Fruit fly (Drosophila melanogaster) whole organism, embryonic: ENCODE data around the gene FucTA.

Source experiments
- Aef1 ChIP-seq: fragments of 200-800 bp; sonication (Bioruptor generic); IDR thresholded peaks from 3 replicates; pipeline ENCODE4 v1.3.6; 2022; ENCODE audit warnings: missing biosample characterization, missing genetic modification characterization
- Atf6 ChIP-seq: fragments of 200-800 bp; sonication (Bioruptor generic); IDR thresholded peaks from 2 replicates; pipeline ENCODE4 v1.3.6; 2022; ENCODE audit warnings: missing biosample characterization, missing genetic modification characterization
- Awh ChIP-seq: fragments of 200-800 bp; sonication (Bioruptor generic); IDR thresholded peaks from 2 replicates; pipeline ENCODE4, ENCODE4 v1.3.6; 2022; ENCODE audit warnings: missing biosample characterization, missing genetic modification characterization
- B-H2 ChIP-seq: fragments of 200-800 bp; sonication (Bioruptor generic); optimal IDR thresholded peaks from 2 replicates; lab custom pipeline; 2018; ENCODE audit warnings: missing biosample characterization, mild to moderate bottlenecking, missing genetic modification characterization
- CG10147 ChIP-seq: fragments of 200-800 bp; sonication (Bioruptor generic); optimal IDR thresholded peaks from 2 replicates; lab custom pipeline; 2019; ENCODE audit warnings: missing biosample characterization, mild to moderate bottlenecking, missing genetic modification characterization, moderate library complexity
- CG10274 ChIP-seq: fragments of 200-800 bp; sonication (Bioruptor generic); optimal IDR thresholded peaks from 3 replicates; lab custom pipeline; 2017; ENCODE audit warnings: missing biosample characterization, mild to moderate bottlenecking, missing genetic modification characterization
- CG11560 ChIP-seq: fragments of 200-800 bp; sonication (Bioruptor generic); IDR thresholded peaks from 3 replicates; pipeline ENCODE4 v1.3.6; 2022; ENCODE audit warnings: missing biosample characterization, missing genetic modification characterization
- CG13287 ChIP-seq: fragments of 200-800 bp; sonication (Bioruptor generic); IDR thresholded peaks from 2 replicates; pipeline ENCODE4 v1.3.6; 2022; ENCODE audit warnings: missing biosample characterization, missing genetic modification characterization; ENCODE audit not compliant: partially characterized antibody
- CG13424 ChIP-seq: fragments of 200-800 bp; sonication (Bioruptor generic); optimal IDR thresholded peaks from 2 replicates; lab custom pipeline; 2019; ENCODE audit warnings: missing biosample characterization, mild to moderate bottlenecking, missing genetic modification characterization, moderate library complexity
- CG13894 ChIP-seq: fragments of 200-800 bp; sonication (Bioruptor generic); optimal IDR thresholded peaks from 3 replicates; lab custom pipeline; 2018; ENCODE audit warnings: missing biosample characterization, mild to moderate bottlenecking, missing genetic modification characterization, moderate library complexity
- CG16815 ChIP-seq: fragments of 200-800 bp; sonication (Bioruptor generic); optimal IDR thresholded peaks from 3 replicates; lab custom pipeline; 2017; ENCODE audit warnings: missing biosample characterization, mild to moderate bottlenecking, missing genetic modification characterization
- CG17829 ChIP-seq: fragments of 200-800 bp; optimal IDR thresholded peaks from 2 replicates; lab custom pipeline; 2019; ENCODE audit warnings: missing biosample characterization, mild to moderate bottlenecking, missing genetic modification characterization, moderate library complexity
- CG17912 ChIP-seq: fragments of 200-800 bp; sonication (Bioruptor generic); optimal IDR thresholded peaks from 2 replicates; lab custom pipeline; 2018; ENCODE audit warnings: missing biosample characterization, mild to moderate bottlenecking, missing genetic modification characterization
- CG2116 ChIP-seq: fragments of 200-800 bp; sonication (Bioruptor generic); optimal IDR thresholded peaks from 3 replicates; lab custom pipeline; 2018; ENCODE audit warnings: missing biosample characterization, mild to moderate bottlenecking, missing genetic modification characterization
- CG2120 ChIP-seq: fragments of 200-800 bp; sonication (Bioruptor generic); optimal IDR thresholded peaks from 3 replicates; lab custom pipeline; 2016; ENCODE audit warnings: missing biosample characterization, missing genetic modification characterization
- CG2875 ChIP-seq: fragments of 200-800 bp; sonication (Bioruptor generic); optimal IDR thresholded peaks from 2 replicates; lab custom pipeline; 2017; ENCODE audit warnings: missing biosample characterization, mild to moderate bottlenecking, missing genetic modification characterization, missing genetic modification reagents
- CG2889 ChIP-seq: fragments of 200-800 bp; sonication (Bioruptor generic); IDR thresholded peaks from 3 replicates; pipeline ENCODE4 v1.3.6; 2022; ENCODE audit warnings: missing biosample characterization, missing genetic modification characterization
- CG30431 ChIP-seq: fragments of 200-800 bp; sonication (Bioruptor generic); optimal IDR thresholded peaks from 2 replicates; lab custom pipeline; 2017; ENCODE audit warnings: missing biosample characterization, missing genetic modification characterization
- CG3065 ChIP-seq: fragments of 200-800 bp; sonication (Bioruptor generic); optimal IDR thresholded peaks from 2 replicates; lab custom pipeline; 2016; ENCODE audit warnings: missing biosample characterization, missing genetic modification characterization
- CG32767 ChIP-seq: fragments of 200-800 bp; sonication (Bioruptor generic); IDR thresholded peaks from 2 replicates; pipeline ENCODE4 v1.3.6; 2022; ENCODE audit warnings: missing biosample characterization, missing genetic modification characterization
- CG32772 ChIP-seq: fragments of 200-800 bp; sonication (Bioruptor generic); IDR thresholded peaks from 2 replicates; pipeline ENCODE4 v1.3.6; 2022; ENCODE audit warnings: missing biosample characterization, missing genetic modification characterization
- CG42726 ChIP-seq: fragments of 200-800 bp; sonication (Bioruptor generic); IDR thresholded peaks from 2 replicates; pipeline ENCODE4 v1.3.6; 2022; ENCODE audit warnings: missing biosample characterization, missing genetic modification characterization; ENCODE audit not compliant: partially characterized antibody
- CG4360 ChIP-seq: fragments of 200-800 bp; sonication (Bioruptor generic); IDR thresholded peaks from 2 replicates; pipeline ENCODE4 v1.3.6; 2022; ENCODE audit warnings: missing biosample characterization, missing genetic modification characterization
- CG4404 ChIP-seq: fragments of 200-800 bp; sonication (Bioruptor generic); IDR thresholded peaks from 2 replicates; pipeline ENCODE4 v1.3.6; 2022; ENCODE audit warnings: missing biosample characterization, missing genetic modification characterization
- CG5180 ChIP-seq: fragments of 200-800 bp; sonication (Bioruptor generic); optimal IDR thresholded peaks from 3 replicates; lab custom pipeline; 2017; ENCODE audit warnings: missing biosample characterization, missing genetic modification characterization, mild to moderate bottlenecking, moderate library complexity, missing genetic modification reagents
- CG5245 ChIP-seq: fragments of 200-800 bp; sonication (Bioruptor generic); optimal IDR thresholded peaks from 3 replicates; lab custom pipeline; 2016; ENCODE audit warnings: missing biosample characterization, missing genetic modification characterization
- CG6254 ChIP-seq: fragments of 200-800 bp; sonication (Bioruptor generic); optimal IDR thresholded peaks from 3 replicates; lab custom pipeline; 2017; ENCODE audit warnings: mild to moderate bottlenecking, missing biosample characterization, missing genetic modification reagents, missing genetic modification characterization
- CG6689 ChIP-seq: fragments of 200-800 bp; sonication (Bioruptor generic); IDR thresholded peaks from 2 replicates; pipeline ENCODE4 v1.3.6; 2022; ENCODE audit warnings: missing biosample characterization, missing genetic modification characterization
- CG7928 ChIP-seq: fragments of 200-800 bp; sonication (Bioruptor generic); optimal IDR thresholded peaks from 2 replicates; lab custom pipeline; 2017; ENCODE audit warnings: missing biosample characterization, mild to moderate bottlenecking, missing genetic modification characterization
- CG8478 ChIP-seq: fragments of >200 bp; optimal IDR thresholded peaks from 2 replicates; lab custom pipeline; 2018
- CG9817 ChIP-seq: fragments of 200-800 bp; sonication (Bioruptor generic); optimal IDR thresholded peaks from 2 replicates; lab custom pipeline; 2018; ENCODE audit warnings: missing biosample characterization, mild to moderate bottlenecking, missing genetic modification characterization, moderate library complexity
- Dref ChIP-seq: fragments of 200-800 bp; sonication (Bioruptor generic); IDR thresholded peaks from 2 replicates; pipeline ENCODE4 v1.3.6; 2022; ENCODE audit warnings: missing biosample characterization, missing genetic modification characterization
- Hr3 ChIP-seq: fragments of 200-800 bp; sonication (Bioruptor generic); optimal IDR thresholded peaks from 3 replicates; lab custom pipeline; 2016; ENCODE audit warnings: missing biosample characterization, missing genetic modification characterization
- NFAT ChIP-seq: fragments of 200-800 bp; sonication (Bioruptor generic); IDR thresholded peaks from 2 replicates; pipeline ENCODE4 v1.3.6; 2022; ENCODE audit warnings: missing biosample characterization, missing genetic modification characterization
- Spps ChIP-seq: fragments of 200-800 bp; sonication (Bioruptor generic); optimal IDR thresholded peaks from 2 replicates; lab custom pipeline; 2018; ENCODE audit warnings: missing biosample characterization, mild to moderate bottlenecking, missing genetic modification characterization
- Xrp1 ChIP-seq: fragments of 200-800 bp; sonication (Bioruptor generic); IDR thresholded peaks from 2 replicates; pipeline ENCODE4 v1.3.6; 2022; ENCODE audit warnings: missing biosample characterization, missing genetic modification characterization
- chn ChIP-seq: fragments of 200-800 bp; sonication (Bioruptor generic); optimal IDR thresholded peaks from 2 replicates; lab custom pipeline; 2016; ENCODE audit warnings: missing biosample characterization, missing genetic modification characterization
- ci ChIP-seq: fragments of 200-800 bp; sonication (Bioruptor generic); IDR thresholded peaks from 3 replicates; pipeline ENCODE4 v1.3.6; 2022; ENCODE audit warnings: missing biosample characterization, missing genetic modification characterization
- dysf ChIP-seq: fragments of 200-800 bp; sonication (Bioruptor generic); IDR thresholded peaks from 3 replicates; pipeline ENCODE4 v1.3.6; 2022; ENCODE audit warnings: missing biosample characterization, missing genetic modification characterization
- emc ChIP-seq: fragments of 200-800 bp; sonication (Bioruptor generic); optimal IDR thresholded peaks from 2 replicates; lab custom pipeline; 2016; ENCODE audit warnings: missing biosample characterization, missing genetic modification characterization
- gce ChIP-seq: fragments of 200-800 bp; sonication (Bioruptor generic); IDR thresholded peaks from 3 replicates; pipeline ENCODE4 v1.3.6; 2022; ENCODE audit warnings: missing biosample characterization, missing genetic modification characterization
- her ChIP-seq: fragments of 200-800 bp; sonication (Bioruptor generic); optimal IDR thresholded peaks from 2 replicates; lab custom pipeline; 2016; ENCODE audit warnings: missing biosample characterization, missing genetic modification characterization
- jumu ChIP-seq: fragments of 200-800 bp; sonication (Bioruptor generic); optimal IDR thresholded peaks from 3 replicates; lab custom pipeline; 2016; ENCODE audit warnings: missing biosample characterization, missing genetic modification characterization
- kay ChIP-seq: fragments of 200-800 bp; sonication (Bioruptor generic); optimal IDR thresholded peaks from 2 replicates; lab custom pipeline; 2016; ENCODE audit warnings: missing biosample characterization, missing genetic modification characterization
- nau ChIP-seq: fragments of 200-800 bp; sonication (Bioruptor generic); optimal IDR thresholded peaks from 3 replicates; lab custom pipeline; 2017; ENCODE audit warnings: missing biosample characterization, mild to moderate bottlenecking, missing genetic modification characterization, missing genetic modification reagents
- pnt ChIP-seq: fragments of 200-800 bp; sonication (Bioruptor generic); optimal IDR thresholded peaks from 3 replicates; lab custom pipeline; 2016; ENCODE audit warnings: missing biosample characterization, missing genetic modification characterization
- run ChIP-seq: fragments of 200-800 bp; sonication (Bioruptor generic); optimal IDR thresholded peaks from 3 replicates; lab custom pipeline; 2018; ENCODE audit warnings: missing biosample characterization, mild to moderate bottlenecking, missing genetic modification characterization
- salm ChIP-seq: fragments of 200-800 bp; sonication (Bioruptor generic); optimal IDR thresholded peaks from 2 replicates; lab custom pipeline; 2018; ENCODE audit warnings: missing biosample characterization, mild to moderate bottlenecking, missing genetic modification characterization
- schlank ChIP-seq: fragments of 200-800 bp; sonication (Bioruptor generic); optimal IDR thresholded peaks from 2 replicates; lab custom pipeline; 2018; ENCODE audit warnings: missing biosample characterization, mild to moderate bottlenecking, missing genetic modification characterization

The FucTA gene

DNA sequence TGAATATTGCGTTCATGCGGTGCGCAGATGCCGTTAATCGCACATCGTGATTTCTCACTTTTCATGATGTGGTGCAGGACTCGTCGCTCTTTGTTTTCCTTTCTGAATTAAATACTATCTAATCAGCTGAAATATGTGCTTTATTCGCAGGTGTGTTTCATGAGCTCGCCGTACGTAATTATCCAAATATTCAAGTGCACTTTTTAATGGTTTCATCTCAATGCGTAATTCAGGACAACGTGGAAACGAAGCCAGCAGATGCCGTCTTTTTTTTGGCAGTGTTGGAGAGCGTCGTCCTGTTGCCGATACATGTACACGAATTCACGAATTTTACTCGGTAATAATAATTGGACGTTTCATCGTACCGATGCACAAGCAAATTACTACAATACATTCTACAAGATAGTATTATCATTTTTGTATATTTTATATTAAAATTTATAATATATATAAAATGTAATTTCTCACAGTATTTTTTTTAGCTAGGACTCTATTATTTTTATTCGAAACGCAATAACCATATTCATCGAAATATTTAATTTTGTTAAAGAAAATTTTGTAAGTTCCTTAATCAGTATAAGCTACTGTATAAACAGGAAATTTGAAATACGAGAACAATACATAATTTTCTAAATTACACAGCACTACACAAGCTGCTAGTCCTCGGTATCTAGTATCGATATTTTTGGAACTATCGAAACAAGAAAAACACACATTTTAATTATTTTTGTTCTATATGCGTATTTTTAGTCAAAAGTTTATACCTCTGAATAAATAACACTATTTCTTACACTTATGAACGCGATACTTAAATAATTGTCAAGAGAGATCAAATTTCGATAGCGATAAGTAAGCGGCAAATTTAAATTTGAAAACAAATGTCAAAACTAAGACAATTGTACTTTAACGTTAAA, 10.0 kb upstream of the FucTA start, which contains the start of gene CG12316 (continued):
- TF ChIP-seq gce (GFP tag; lab: Robert Waterston, UW) (peak; percentile 36; the same call in 2 of the 3 replicates), CG7928 (GFP tag; lab: Kevin White, UChicago) (peak; percentile 55), CG10147 (GFP tag; lab: Kevin White, UChicago) (peak; percentile 89), Awh (peak; percentile 85), ci (GFP tag; lab: Robert Waterston, UW) (peak; percentile 93), B-H2 (GFP tag; lab: Kevin White, UChicago) (peak; percentile 90), CG13424 (tag; lab: Kevin White, UChicago) (peak; percentile 93), Hr3 (GFP tag; lab: Kevin White, UChicago) (peak; percentile 85), CG2120 (GFP tag; lab: Kevin White, UChicago) (peak; percentile 92), Aef1 (peak; percentile 47; the same call in 1 of the 3 replicates), CG17829 (peak; percentile 93), CG9817 (tag; lab: Kevin White, UChicago) (peak; percentile 87), Atf6 (GFP tag; lab: Robert Waterston, UW) (peak; percentile 91), CG16815 (GFP tag; lab: Kevin White, UChicago) (peak; percentile 85), CG6254 (peak; percentile 90), kay (peak; percentile 53), CG3065 (GFP tag; lab: Kevin White, UChicago) (peak; percentile 43), CG5180 (GFP tag; lab: Kevin White, UChicago) (no peak), Spps (tag; lab: Kevin White, UChicago) (peak; percentile 93), CG10274 (GFP tag; lab: Kevin White, UChicago) (peak; percentile 79), CG2875 (peak; percentile 89), CG4360 (GFP tag; lab: Robert Waterston, UW) (0 out of 2 replicates have a peak, but pooled peaks have one; percentile 7), CG6689 (peak; percentile 91), jumu (GFP tag; lab: Kevin White, UChicago) (peak; percentile 94), CG11560 (tag; lab: Robert Waterston, UW) (peak; percentile 65; the same call in 2 of the 3 replicates), Dref (GFP tag; lab: Robert Waterston, UW) (peak; percentile 71), schlank (tag; lab: Kevin White, UChicago) (peak; percentile 84), CG32772 (GFP tag; lab: Robert Waterston, UW) (no peak; the same call in none of the 2 replicates), CG13287 (GFP tag; lab: Robert Waterston, UW) (peak; percentile 87), CG17912 (GFP tag; lab: Kevin White, UChicago) (peak; percentile 88), her (GFP tag; lab: Kevin White, UChicago) (peak; percentile 91), Xrp1 (GFP tag; lab: Robert Waterston, UW) (peak; percentile 93), emc (peak; percentile 68), CG8478 (lab: Kevin White, UChicago) (no peak), CG2889 (peak; percentile 78), pnt (GFP tag; lab: Kevin White, UChicago) (peak; percentile 80), nau (GFP tag; lab: Kevin White, UChicago) (no peak), dysf (GFP tag; lab: Robert Waterston, UW) (peak; percentile 90), CG5245 (GFP tag; lab: Kevin White, UChicago) (peak; percentile 85), CG13894 (tag; lab: Kevin White, UChicago) (peak; percentile 91), chn (GFP tag; lab: Kevin White, UChicago) (peak; percentile 91), CG4404 (GFP tag; lab: Robert Waterston, UW) (peak; percentile 83), CG30431 (GFP tag; lab: Kevin White, UChicago) (peak; percentile 85), run (tag; lab: Kevin White, UChicago) (peak; percentile 79), NFAT (GFP tag; lab: Robert Waterston, UW) (no peak; the same call in 1 of the 2 replicates), CG2116 (GFP tag; lab: Kevin White, UChicago) (peak; percentile 50), CG42726 (no peak), salm (tag; lab: Kevin White, UChicago) (peak; percentile 90), CG32767 (peak; percentile 90; the same call in 1 of the 2 replicates)
